Worm (Caenorhabditis elegans): ENCODE results near the gene R07E5.11.

- TF ChIP-seq egl-27 (tag; optimal IDR thresholded peaks at IDR 0.05): no peak
- TF ChIP-seq nhr-237 (tag; optimal IDR thresholded peaks at IDR 0.05): no peak
- TF ChIP-seq pha-4 (tag; optimal IDR thresholded peaks at IDR 0.05): no peak
- TF ChIP-seq nhr-77 (tag; optimal IDR thresholded peaks at IDR 0.05): no peak
- no peak for TF ChIP-seq nhr-23 (tag; optimal IDR thresholded peaks at IDR 0.05)
These were observed 24.5 kb upstream of the R07E5.11 start, which contains the start of gene C28A5.2 for ce11 chrIII:4439493-4439983.
